Worm (Caenorhabditis elegans): Measurements from ENCODE around the gene C28D4.7.

C28D4.7 gene

ce11 chrIV:9742883-9743282, at the start of gene C28D4.7:
Gene C28D4.7, minus strand, starts transcription at chrIV:9743147.
- TF ChIP-seq ceh-43 (GFP tag; optimal IDR thresholded peaks at IDR 0.05): no peak
- TF ChIP-seq pha-4 (tag; optimal IDR thresholded peaks at IDR 0.05): no peak
- TF ChIP-seq lsy-2 (tag; optimal IDR thresholded peaks at IDR 0.05): no peak
- TF ChIP-seq unc-62 (GFP tag; optimal IDR thresholded peaks at IDR 0.05): no peak
- no peak for TF ChIP-seq nhr-76 (tag; optimal IDR thresholded peaks at IDR 0.05)
- TF ChIP-seq sem-2 (GFP tag; optimal IDR thresholded peaks at IDR 0.05): no peak
- TF ChIP-seq ces-1 (GFP tag; optimal IDR thresholded peaks at IDR 0.05): no peak
- TF ChIP-seq blmp-1 (tag; optimal IDR thresholded peaks at IDR 0.05): no peak
- TF ChIP-seq ceh-39 (tag; optimal IDR thresholded peaks at IDR 0.05): no peak
- TF ChIP-seq hlh-1 (tag; optimal IDR thresholded peaks at IDR 0.05): no peak
- TF ChIP-seq nhr-12 (tag; optimal IDR thresholded peaks at IDR 0.05): no peak

- TF ChIP-seq blmp-1 (tag; optimal IDR thresholded peaks at IDR 0.05) (no peak), ceh-83 (GFP tag; optimal IDR thresholded peaks at IDR 0.05) (no peak), lin-13 (tag; optimal IDR thresholded peaks at IDR 0.05) (no peak), elt-1 (tag; optimal IDR thresholded peaks at IDR 0.05; ENCODE audit: borderline replicate concordance, insufficient read depth) (no peak), ztf-11 (tag; optimal IDR thresholded peaks at IDR 0.05) (no peak), unc-62 (GFP tag; optimal IDR thresholded peaks at IDR 0.05) (no peak), nhr-28 (tag; optimal IDR thresholded peaks at IDR 0.05) (no peak), ces-1 (GFP tag; optimal IDR thresholded peaks at IDR 0.05) (no peak), zip-8 (tag; optimal IDR thresholded peaks at IDR 0.05) (no peak), sptf-1 (tag; optimal IDR thresholded peaks at IDR 0.05) (no peak), nhr-76 (tag; optimal IDR thresholded peaks at IDR 0.05) (no peak), cnd-1 (tag; optimal IDR thresholded peaks at IDR 0.05) (no peak), hlh-1 (tag; optimal IDR thresholded peaks at IDR 0.05) (no peak), sem-2 (GFP tag; optimal IDR thresholded peaks at IDR 0.05) (no peak), mab-5 (tag; optimal IDR thresholded peaks at IDR 0.05) (no peak), drap-1 (GFP tag; optimal IDR thresholded peaks at IDR 0.05) (no peak), unc-120 (tag; optimal IDR thresholded peaks at IDR 0.05; ENCODE audit: poor library complexity, severe bottlenecking) (no peak)
These were observed 47.8 kb upstream of the C28D4.7 start for ce11 chrIV:9790708-9791107.

DNA sequence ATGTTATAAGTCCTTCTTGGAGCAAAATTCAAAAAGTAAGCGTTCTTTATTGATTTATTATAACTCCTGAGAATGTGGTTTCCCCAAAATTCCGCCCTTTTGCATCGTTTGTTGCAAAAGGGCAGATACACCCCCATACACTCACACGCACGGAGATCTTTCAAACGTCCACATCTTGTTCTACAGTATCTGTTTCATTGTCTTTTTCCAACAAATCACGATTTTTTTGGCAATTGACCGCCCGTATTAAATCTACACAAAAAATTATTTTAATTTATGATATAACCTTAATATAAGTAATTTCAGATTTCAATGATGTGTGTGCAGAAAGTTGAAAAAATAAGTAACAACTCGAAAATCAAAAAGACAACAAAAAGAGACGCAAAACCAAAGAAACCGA, 46.5 kb upstream of the C28D4.7 start, which contains the start of gene T13F2.4:
TSS of gene T13F2.4 (plus strand) at position 301 of the 400 bp plus-strand sequence.
- TF ChIP-seq nhr-2 (tag; optimal IDR thresholded peaks at IDR 0.05): no peak
- TF ChIP-seq nhr-28 (tag; optimal IDR thresholded peaks at IDR 0.05): no peak

DNA sequence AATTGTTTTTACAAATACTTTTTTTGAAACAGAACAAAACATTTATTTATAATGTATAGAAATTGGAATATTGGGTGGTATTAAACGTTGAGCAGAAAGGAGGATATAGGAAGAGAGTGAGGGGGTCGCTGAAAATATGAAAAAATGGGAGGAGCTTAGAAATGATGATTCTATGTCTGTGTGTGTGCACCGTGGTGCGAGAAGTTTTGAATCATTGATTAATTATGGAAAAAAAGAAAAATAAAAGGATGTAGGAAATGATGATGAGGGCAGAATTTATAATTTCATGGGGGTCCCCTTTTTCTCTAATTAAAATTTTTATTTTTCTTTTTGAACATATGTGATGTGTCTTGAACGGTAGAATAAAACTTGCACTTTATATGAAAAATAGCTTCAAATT, 41.7 kb upstream of the C28D4.7 start, which contains the start of gene sre-4:
TSS of gene sre-4 (minus strand) at position 101 of the 400 bp plus-strand sequence.
- TF ChIP-seq zip-8 (tag; optimal IDR thresholded peaks at IDR 0.05): no peak
- TF ChIP-seq bed-3 (GFP tag; optimal IDR thresholded peaks at IDR 0.05): no peak
- no peak for TF ChIP-seq ceh-83 (GFP tag; optimal IDR thresholded peaks at IDR 0.05)
- no peak for TF ChIP-seq mep-1 (tag; optimal IDR thresholded peaks at IDR 0.05)
- TF ChIP-seq elt-3 (tag; optimal IDR thresholded peaks at IDR 0.05): no peak
- no peak for TF ChIP-seq ceh-39 (tag; optimal IDR thresholded peaks at IDR 0.05)
- TF ChIP-seq ztf-11 (tag; optimal IDR thresholded peaks at IDR 0.05): no peak
- no peak for TF ChIP-seq nhr-28 (tag; optimal IDR thresholded peaks at IDR 0.05)
- no peak for TF ChIP-seq nhr-2 (tag; optimal IDR thresholded peaks at IDR 0.05)
- no peak for TF ChIP-seq sptf-1 (tag; optimal IDR thresholded peaks at IDR 0.05)
- no peak for TF ChIP-seq unc-62 (GFP tag; optimal IDR thresholded peaks at IDR 0.05)
- no peak for TF ChIP-seq elt-1 (tag; optimal IDR thresholded peaks at IDR 0.05; ENCODE audit: borderline replicate concordance, insufficient read depth)
- TF ChIP-seq ham-2 (GFP tag; optimal IDR thresholded peaks at IDR 0.05): no peak
- TF ChIP-seq ces-1 (GFP tag; optimal IDR thresholded peaks at IDR 0.05): no peak
- no peak for TF ChIP-seq pha-4 (tag; optimal IDR thresholded peaks at IDR 0.05)
- no peak for TF ChIP-seq nhr-237 (tag; optimal IDR thresholded peaks at IDR 0.05)
- no peak for TF ChIP-seq snpc-4 (tag; optimal IDR thresholded peaks at IDR 0.05)
- no peak for TF ChIP-seq hlh-1 (tag; optimal IDR thresholded peaks at IDR 0.05)

ce11 chrIV:9778016-9778415, 35.1 kb upstream of the C28D4.7 start, which contains the start of gene T13F2.6:
Gene T13F2.6, plus strand, starts transcription at chrIV:9778321.
- TF ChIP-seq blmp-1 (tag; optimal IDR thresholded peaks at IDR 0.05) (no peak), unc-120 (tag; optimal IDR thresholded peaks at IDR 0.05; ENCODE audit: poor library complexity, severe bottlenecking) (no peak), elt-3 (tag; optimal IDR thresholded peaks at IDR 0.05) (no peak), cnd-1 (tag; optimal IDR thresholded peaks at IDR 0.05) (no peak), hlh-1 (tag; optimal IDR thresholded peaks at IDR 0.05) (no peak), bed-3 (GFP tag; optimal IDR thresholded peaks at IDR 0.05) (no peak), mab-5 (tag; optimal IDR thresholded peaks at IDR 0.05) (no peak), mls-2 (tag; optimal IDR thresholded peaks at IDR 0.05) (no peak), lin-32 (GFP tag; optimal IDR thresholded peaks at IDR 0.05) (no peak), nhr-2 (tag; optimal IDR thresholded peaks at IDR 0.05) (no peak)

Measured in whole organism, mixed stage, embryonic.